Fruit fly (Drosophila melanogaster) S2 (cell line): ENCODE results near the gene CG12009.

Experiments
- CG8478 ChIP-seq: fragments of >200 bp; optimal IDR thresholded peaks from 2 replicates; lab custom pipeline; 2018
- CTCF ChIP-seq, 2 experiments: fragments of >200 bp; optimal IDR thresholded peaks; 2 replicates each; lab custom pipeline; 2018

DNA sequence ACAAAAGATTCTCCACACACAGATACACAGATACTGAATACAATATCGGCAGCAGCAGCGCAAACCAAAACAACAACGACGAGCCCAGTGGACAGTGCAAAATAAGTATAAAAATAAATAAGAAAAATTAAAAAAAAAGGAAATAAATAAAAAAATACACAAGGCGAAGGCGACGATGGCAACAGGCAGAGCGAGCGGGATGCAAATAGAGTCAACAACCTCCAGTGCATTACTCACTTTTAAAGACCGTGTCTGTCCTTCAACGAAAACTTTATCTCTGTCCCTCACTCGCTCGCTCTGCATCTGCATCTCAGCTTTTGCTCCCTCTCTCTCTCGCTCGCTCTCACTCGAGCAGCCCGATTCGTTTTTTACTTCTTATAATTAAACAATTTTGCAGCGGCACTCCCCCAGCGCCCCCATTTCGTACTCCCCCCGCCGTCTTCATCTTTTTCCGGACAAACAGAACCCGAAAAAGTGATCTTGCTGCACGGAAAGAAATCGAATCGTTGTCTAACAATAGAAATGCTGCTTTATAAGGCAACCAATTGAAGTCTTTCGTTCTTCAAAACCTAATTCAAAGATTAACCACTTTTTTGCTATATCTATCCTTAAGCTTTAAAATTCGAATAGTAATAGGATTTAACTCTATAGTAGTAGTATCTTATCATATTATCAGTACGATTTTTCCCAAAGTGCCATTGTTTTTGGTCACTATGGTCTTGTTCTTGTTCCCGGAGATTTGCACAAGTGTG, 44.7 kb upstream of the CG12009 start:
- no peak for TF ChIP-seq CTCF (optimal IDR thresholded peaks at IDR 0.05; lab: Kevin White, UChicago)
- TF ChIP-seq CG8478 (lab: Kevin White, UChicago): no peak
